Worm (Caenorhabditis elegans): ENCODE data around the gene rcq-5.
"Not testable (repeated sequence)": the region's sequence is repeated elsewhere in the genome, so short reads cannot be mapped to it uniquely, and the experiment has no call there.

DNA sequence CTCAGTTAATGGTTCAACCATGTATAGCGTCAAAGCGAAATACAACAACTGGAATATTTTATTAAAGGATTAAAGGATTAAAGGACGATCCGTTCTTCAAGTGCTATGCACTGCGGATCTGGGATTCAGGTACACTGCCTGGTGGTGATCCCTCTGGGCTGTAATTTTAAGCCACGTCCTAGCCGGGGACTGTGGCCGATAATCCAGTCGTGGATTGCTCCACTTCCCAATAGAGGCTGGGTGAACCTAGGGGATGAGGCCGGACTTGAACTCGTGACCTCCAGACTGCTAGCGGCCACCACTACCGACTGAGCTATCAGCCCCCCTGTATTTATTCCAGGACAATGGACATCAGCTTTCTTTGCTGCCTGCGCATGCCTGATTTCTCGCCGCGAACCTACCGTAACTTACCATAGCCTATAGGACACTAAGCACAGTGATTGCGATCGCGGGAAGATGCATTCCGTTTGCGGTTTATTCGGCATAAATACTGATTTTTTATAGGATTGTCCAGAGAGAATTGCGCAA, 3.1 kb upstream of the rcq-5 start:
- TF ChIP-seq klf-2 (GFP tag; conservative IDR thresholded peaks at IDR 0.05); flt-1 (GFP tag; IDR thresholded peaks at IDR 0.05); ztf-23 (GFP tag; IDR thresholded peaks at IDR 0.05); ref-1 (GFP tag; conservative IDR thresholded peaks at IDR 0.05); med-1 (GFP tag; optimal IDR thresholded peaks at IDR 0.05; ENCODE audit: insufficient read depth); tab-1 (GFP tag; IDR thresholded peaks at IDR 0.05); cog-1 (tag; optimal IDR thresholded peaks at IDR 0.05): not testable (repeated sequence)

All from whole organism, midembryonic.